Worm (Caenorhabditis elegans) whole organism, mixed stage, embryonic: ENCODE results near the gene ZK1307.9.

Source experiments
- M03D4.4 ChIP-seq: sonication (generic microtip); optimal IDR thresholded peaks from 2 replicates; lab custom pipeline; 2017; ENCODE audit warnings: mild to moderate bottlenecking, missing genetic modification characterization, missing compliant biosample characterization
- blmp-1 ChIP-seq: fragments of 150-350 bp; optimal IDR thresholded peaks from 2 replicates; lab custom pipeline; 2014; ENCODE audit warnings: missing biosample characterization, missing genetic modification characterization
- ceh-39 ChIP-seq: fragments of 150-350 bp; optimal IDR thresholded peaks from 2 replicates; lab custom pipeline; 2014; ENCODE audit warnings: missing biosample characterization, missing genetic modification characterization
- lin-13 ChIP-seq: fragments of 150-350 bp; optimal IDR thresholded peaks from 2 replicates; lab custom pipeline; 2014; ENCODE audit warnings: missing biosample characterization, missing genetic modification characterization
- nhr-12 ChIP-seq: fragments of 150-350 bp; optimal IDR thresholded peaks from 2 replicates; lab custom pipeline; 2014; ENCODE audit warnings: missing biosample characterization, missing genetic modification characterization
- nhr-76 ChIP-seq: sonication (generic microtip); optimal IDR thresholded peaks from 2 replicates; lab custom pipeline; 2017; ENCODE audit warnings: missing biosample characterization, missing genetic modification characterization
- snpc-4 ChIP-seq: fragments of 150-350 bp; optimal IDR thresholded peaks from 2 replicates; lab custom pipeline; 2014; ENCODE audit warnings: missing biosample characterization, missing genetic modification characterization
- tbx-8 ChIP-seq: fragments of 200-800 bp; sonication (Bioruptor generic); optimal IDR thresholded peaks from 2 replicates; lab custom pipeline; 2018; ENCODE audit warnings: mild to moderate bottlenecking, missing genetic modification characterization, moderate library complexity, missing compliant biosample characterization
- unc-39 ChIP-seq: fragments of 150-350 bp; optimal IDR thresholded peaks from 2 replicates; lab custom pipeline; 2014; ENCODE audit warnings: missing biosample characterization, missing genetic modification characterization
- unc-62 ChIP-seq: fragments of 150-350 bp; optimal IDR thresholded peaks from 2 replicates; lab custom pipeline; 2014; ENCODE audit warnings: missing biosample characterization, missing genetic modification reagents, missing genetic modification characterization
- ztf-11 ChIP-seq: fragments of 150-350 bp; optimal IDR thresholded peaks from 2 replicates; lab custom pipeline; 2014; ENCODE audit warnings: missing biosample characterization, missing genetic modification characterization

- no peak for TF ChIP-seq ztf-11
- TF ChIP-seq snpc-4, result no peak
- no peak for TF ChIP-seq unc-39 (tag; lab: Kevin White, UChicago)
- TF ChIP-seq lin-13, result no peak
- TF ChIP-seq blmp-1 (tag; lab: Kevin White, UChicago), result no peak
- no peak for TF ChIP-seq nhr-12
- no peak for TF ChIP-seq unc-62 (GFP tag; lab: Kevin White, UChicago)
- TF ChIP-seq tbx-8 (GFP tag; lab: Kevin White, UChicago), result no peak
- TF ChIP-seq nhr-76, result no peak
- TF ChIP-seq ceh-39, result no peak
- TF ChIP-seq M03D4.4 (tag; lab: Kevin White, UChicago), result no peak
Measured at ce11 chrII:9617902-9618245, 31.4 kb upstream of the ZK1307.9 start.
